Fruit fly (Drosophila melanogaster) whole organism, embryonic: ENCODE data around the gene CG31388.

Experiments
- ATbp ChIP-seq: fragments of 200-800 bp; sonication (Bioruptor generic); optimal IDR thresholded peaks from 2 replicates; lab custom pipeline; 2017; ENCODE audit warnings: missing biosample characterization, mild to moderate bottlenecking, missing genetic modification characterization, missing genetic modification reagents
- CG10959 ChIP-seq: fragments of 200-800 bp; sonication (Bioruptor generic); IDR thresholded peaks from 2 replicates; pipeline ENCODE4 v1.3.6; 2022; ENCODE audit warnings: missing biosample characterization, missing genetic modification characterization
- CG13296 ChIP-seq: fragments of 200-800 bp; sonication (Bioruptor generic); optimal IDR thresholded peaks from 3 replicates; lab custom pipeline; 2018; ENCODE audit warnings: missing biosample characterization, mild to moderate bottlenecking, missing genetic modification characterization
- CG1529 ChIP-seq: fragments of 200-800 bp; sonication (Bioruptor generic); optimal IDR thresholded peaks from 3 replicates; lab custom pipeline; 2018; ENCODE audit warnings: missing biosample characterization, missing genetic modification characterization
- CG17186 ChIP-seq: fragments of 200-800 bp; sonication (Bioruptor generic); optimal IDR thresholded peaks from 3 replicates; lab custom pipeline; 2017; ENCODE audit warnings: missing biosample characterization, missing genetic modification reagents, missing genetic modification characterization
- CG17568 ChIP-seq: fragments of 200-800 bp; sonication (Bioruptor generic); optimal IDR thresholded peaks from 2 replicates; lab custom pipeline; 2018; ENCODE audit warnings: missing biosample characterization, mild to moderate bottlenecking, missing genetic modification characterization, moderate library complexity
- CG30020 ChIP-seq: fragments of 200-800 bp; optimal IDR thresholded peaks from 2 replicates; lab custom pipeline; 2019; ENCODE audit warnings: missing biosample characterization, mild to moderate bottlenecking, missing genetic modification characterization, moderate library complexity
- CG31388 ChIP-seq: fragments of 200-800 bp; sonication (Bioruptor generic); optimal IDR thresholded peaks from 2 replicates; lab custom pipeline; 2016; ENCODE audit warnings: missing biosample characterization, missing genetic modification characterization
- CG33213 ChIP-seq: fragments of 200-800 bp; sonication (Bioruptor generic); optimal IDR thresholded peaks from 3 replicates; lab custom pipeline; 2016; ENCODE audit warnings: missing biosample characterization, missing genetic modification characterization
- CG6683 ChIP-seq: fragments of 200-800 bp; sonication (Bioruptor generic); optimal IDR thresholded peaks from 2 replicates; lab custom pipeline; 2017; ENCODE audit warnings: missing biosample characterization, mild to moderate bottlenecking, missing genetic modification characterization, missing genetic modification reagents
- CG6813 ChIP-seq: fragments of 200-800 bp; sonication (Bioruptor generic); optimal IDR thresholded peaks from 2 replicates; lab custom pipeline; 2017; ENCODE audit warnings: missing biosample characterization, missing genetic modification characterization, mild to moderate bottlenecking, moderate library complexity, missing genetic modification reagents
- CG6854 ChIP-seq: fragments of 200-800 bp; sonication (Bioruptor generic); optimal IDR thresholded peaks from 3 replicates; lab custom pipeline; 2017; ENCODE audit warnings: missing biosample characterization, mild to moderate bottlenecking, missing genetic modification characterization
- CG7745 ChIP-seq: fragments of 200-800 bp; sonication (Bioruptor generic); optimal IDR thresholded peaks from 2 replicates; lab custom pipeline; 2018; ENCODE audit warnings: missing biosample characterization, mild to moderate bottlenecking, missing genetic modification characterization, moderate library complexity
- CG7786 ChIP-seq: fragments of 200-800 bp; sonication (Bioruptor generic); optimal IDR thresholded peaks from 2 replicates; lab custom pipeline; 2016; ENCODE audit warnings: missing biosample characterization, missing genetic modification characterization
- CG8089 ChIP-seq: fragments of 200-800 bp; sonication (Bioruptor generic); optimal IDR thresholded peaks from 3 replicates; lab custom pipeline; 2016; ENCODE audit warnings: missing biosample characterization, missing genetic modification characterization
- CoRest ChIP-seq: fragments of 200-800 bp; sonication (Bioruptor generic); optimal IDR thresholded peaks from 3 replicates; lab custom pipeline; 2018; ENCODE audit warnings: missing biosample characterization, mild to moderate bottlenecking, missing genetic modification characterization, moderate library complexity
- D19B ChIP-seq: fragments of 200-800 bp; sonication (Bioruptor generic); optimal IDR thresholded peaks from 2 replicates; lab custom pipeline; 2017; ENCODE audit warnings: missing biosample characterization, mild to moderate bottlenecking, missing genetic modification characterization
- Dfd ChIP-seq, 2 experiments: fragments of >200 bp; optimal IDR thresholded peaks; 2 replicates each; lab custom pipeline; 2017; ENCODE audit warnings: missing biosample characterization in 2 of 2, missing genetic modification characterization in 2 of 2
- Dip3 ChIP-seq: fragments of 200-800 bp; sonication (Bioruptor generic); optimal IDR thresholded peaks from 3 replicates; lab custom pipeline; 2016; ENCODE audit warnings: missing biosample characterization, missing genetic modification characterization
- Doc2 ChIP-seq: fragments of 200-800 bp; sonication (Bioruptor generic); IDR thresholded peaks from 2 replicates; pipeline ENCODE4 v1.3.6; 2022; ENCODE audit warnings: missing biosample characterization, missing genetic modification characterization
- Dp ChIP-seq: fragments of 200-800 bp; sonication (Bioruptor generic); optimal IDR thresholded peaks from 2 replicates; lab custom pipeline; 2018; ENCODE audit warnings: missing biosample characterization, mild to moderate bottlenecking, missing genetic modification characterization, moderate library complexity
- GATAe ChIP-seq: fragments of 200-800 bp; sonication (Bioruptor generic); conservative IDR thresholded peaks from 2 replicates; pipeline ENCODE4 v1.3.6; 2022; ENCODE audit warnings: missing biosample characterization, missing genetic modification characterization
- H15 ChIP-seq: fragments of 200-800 bp; sonication (Bioruptor generic); IDR thresholded peaks from 3 replicates; pipeline ENCODE4 v1.3.6; 2022; ENCODE audit warnings: missing biosample characterization, missing genetic modification characterization
- H2.0 ChIP-seq: fragments of 200-800 bp; sonication (Bioruptor generic); IDR thresholded peaks from 2 replicates; pipeline ENCODE4 v1.3.6; 2022; ENCODE audit warnings: missing biosample characterization, missing genetic modification characterization
- HLHmδ ChIP-seq: fragments of 200-800 bp; sonication (Bioruptor generic); optimal IDR thresholded peaks from 2 replicates; lab custom pipeline; 2018; ENCODE audit warnings: missing biosample characterization, mild to moderate bottlenecking, missing genetic modification characterization, moderate library complexity
- Jarid2 ChIP-seq: fragments of 200-800 bp; sonication (Bioruptor generic); optimal IDR thresholded peaks from 3 replicates; lab custom pipeline; 2017; ENCODE audit warnings: mild to moderate bottlenecking, missing biosample characterization, missing genetic modification reagents, missing genetic modification characterization
- Max ChIP-seq: fragments of 200-800 bp; sonication (Bioruptor generic); optimal IDR thresholded peaks from 2 replicates; lab custom pipeline; 2016; ENCODE audit warnings: missing biosample characterization, mild to moderate bottlenecking, missing genetic modification characterization
- Mes4 ChIP-seq: fragments of 200-800 bp; sonication (Bioruptor generic); optimal IDR thresholded peaks from 2 replicates; lab custom pipeline; 2016; ENCODE audit warnings: missing biosample characterization, missing genetic modification characterization
- NK7.1 ChIP-seq: fragments of 200-800 bp; sonication (Bioruptor generic); optimal IDR thresholded peaks from 3 replicates; lab custom pipeline; 2016; ENCODE audit warnings: missing biosample characterization, missing genetic modification characterization
- Rx ChIP-seq: fragments of 200-800 bp; sonication (Bioruptor generic); IDR thresholded peaks from 2 replicates; pipeline ENCODE4 v1.3.6; 2022; ENCODE audit warnings: missing biosample characterization, missing genetic modification characterization
- TFAM ChIP-seq: fragments of 200-800 bp; sonication (Bioruptor generic); optimal IDR thresholded peaks from 2 replicates; lab custom pipeline; 2017; ENCODE audit warnings: missing biosample characterization, missing genetic modification characterization, inconsistent platforms
- Taf1 ChIP-seq: fragments of 200-800 bp; sonication (Bioruptor generic); IDR thresholded peaks from 2 replicates; pipeline ENCODE4 v1.3.6; 2022; ENCODE audit warnings: missing biosample characterization, missing genetic modification characterization
- al ChIP-seq: fragments of 200-800 bp; sonication (Bioruptor generic); IDR thresholded peaks from 2 replicates; pipeline ENCODE4 v1.3.6; 2022; ENCODE audit warnings: missing biosample characterization, missing genetic modification characterization
- az2 ChIP-seq: fragments of 200-800 bp; sonication (Bioruptor generic); optimal IDR thresholded peaks from 3 replicates; lab custom pipeline; 2016; ENCODE audit warnings: missing biosample characterization, missing genetic modification characterization
- crp ChIP-seq, 2 experiments: fragments of 200-800 bp; sonication (Bioruptor generic); optimal IDR thresholded peaks; 2 replicates in 1 of 2; 3 replicates in 1 of 2; lab custom pipeline; 2017; ENCODE audit warnings: missing biosample characterization in 2 of 2, missing genetic modification characterization in 2 of 2, mild to moderate bottlenecking in 1 of 2, moderate library complexity in 1 of 2
- en ChIP-seq: fragments of 200-800 bp; sonication (Bioruptor generic); optimal IDR thresholded peaks from 2 replicates; lab custom pipeline; 2016; ENCODE audit warnings: missing biosample characterization, missing genetic modification characterization
- fd102C ChIP-seq: fragments of 200-800 bp; sonication (Bioruptor generic); optimal IDR thresholded peaks from 2 replicates; lab custom pipeline; 2018; ENCODE audit warnings: missing biosample characterization, mild to moderate bottlenecking, missing genetic modification characterization, moderate library complexity
- grau ChIP-seq: fragments of 200-800 bp; optimal IDR thresholded peaks from 3 replicates; lab custom pipeline; 2019; ENCODE audit warnings: missing biosample characterization, mild to moderate bottlenecking, missing genetic modification characterization, moderate library complexity
- gro ChIP-seq: fragments of 200-800 bp; sonication (Bioruptor generic); optimal IDR thresholded peaks from 2 replicates; lab custom pipeline; 2016; ENCODE audit warnings: missing biosample characterization, missing genetic modification characterization
- h ChIP-seq: fragments of >200 bp; optimal IDR thresholded peaks from 2 replicates; lab custom pipeline; 2017
- jing ChIP-seq: fragments of 200-800 bp; sonication (Bioruptor generic); optimal IDR thresholded peaks from 2 replicates; lab custom pipeline; 2018; ENCODE audit warnings: missing biosample characterization, mild to moderate bottlenecking, missing genetic modification characterization
- ken ChIP-seq: fragments of 200-800 bp; sonication (Bioruptor generic); IDR thresholded peaks from 3 replicates; pipeline ENCODE4 v1.3.6; 2022; ENCODE audit warnings: missing biosample characterization, missing genetic modification characterization
- lbe ChIP-seq: fragments of 200-800 bp; sonication (Bioruptor generic); optimal IDR thresholded peaks from 2 replicates; lab custom pipeline; 2016; ENCODE audit warnings: missing biosample characterization, mild to moderate bottlenecking, missing genetic modification characterization
- oc ChIP-seq: fragments of 200-800 bp; sonication (Bioruptor generic); optimal IDR thresholded peaks from 2 replicates; lab custom pipeline; 2018; ENCODE audit warnings: missing biosample characterization, mild to moderate bottlenecking, missing genetic modification characterization, moderate library complexity
- pita ChIP-seq: fragments of 200-800 bp; sonication (Bioruptor generic); optimal IDR thresholded peaks from 2 replicates; lab custom pipeline; 2017; ENCODE audit warnings: missing biosample characterization, mild to moderate bottlenecking, missing genetic modification characterization
- sd ChIP-seq: fragments of 200-800 bp; sonication (Bioruptor generic); optimal IDR thresholded peaks from 3 replicates; lab custom pipeline; 2018; ENCODE audit warnings: missing biosample characterization, mild to moderate bottlenecking, missing genetic modification characterization, moderate library complexity
- seq ChIP-seq: fragments of 200-800 bp; sonication (Bioruptor generic); IDR thresholded peaks from 2 replicates; pipeline ENCODE4 v1.3.6; 2022; ENCODE audit warnings: missing biosample characterization, missing genetic modification characterization
- slou ChIP-seq: fragments of 200-800 bp; sonication (Bioruptor generic); optimal IDR thresholded peaks from 3 replicates; lab custom pipeline; 2016; ENCODE audit warnings: missing biosample characterization, missing genetic modification characterization
- tgo ChIP-seq: fragments of 200-800 bp; sonication (Bioruptor generic); IDR thresholded peaks from 3 replicates; pipeline ENCODE4 v1.3.6; 2022; ENCODE audit warnings: missing biosample characterization, missing genetic modification characterization
- zen ChIP-seq: fragments of 200-800 bp; sonication (Bioruptor generic); optimal IDR thresholded peaks from 3 replicates; lab custom pipeline; 2018; ENCODE audit warnings: missing biosample characterization, mild to moderate bottlenecking, missing genetic modification characterization, moderate library complexity
- zen2 ChIP-seq: fragments of 200-800 bp; sonication (Bioruptor generic); IDR thresholded peaks from 3 replicates; pipeline ENCODE4 v1.3.6; 2022; ENCODE audit warnings: missing biosample characterization, missing genetic modification characterization; ENCODE audit not compliant: partially characterized antibody

CG31388 gene

DNA sequence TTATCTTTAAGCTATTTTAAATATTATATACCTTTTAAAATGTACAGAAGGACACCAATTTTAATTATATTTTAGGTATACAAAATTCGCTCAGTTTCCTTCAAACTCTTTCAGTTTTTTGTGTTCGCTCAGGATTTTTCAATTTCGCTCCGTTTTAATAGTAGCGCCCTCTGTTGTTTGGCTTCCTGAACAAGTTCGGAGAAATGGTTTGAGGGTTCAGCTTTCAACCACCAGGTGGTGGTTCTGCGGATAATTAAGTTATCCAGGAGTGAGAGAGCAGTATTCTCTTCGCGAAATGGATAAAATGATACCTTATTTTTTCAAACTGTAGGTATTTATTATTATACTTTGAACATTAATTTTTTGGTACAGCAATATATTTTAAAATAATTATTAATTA, 31.4 kb downstream of the CG31388 start (continued):
- no peak for TF ChIP-seq zen2 (GFP tag; lab: Robert Waterston, UW)
- no peak for TF ChIP-seq CG13296 (GFP tag; lab: Kevin White, UChicago)
- peak; percentile 75 for TF ChIP-seq CG1529 (GFP tag; lab: Kevin White, UChicago)
- no peak for TF ChIP-seq D19B (GFP tag; lab: Kevin White, UChicago)
- no peak for TF ChIP-seq Dp
- TF ChIP-seq tgo: peak; percentile 29; the same call in 1 of the 3 replicates
- TF ChIP-seq gro (GFP tag; lab: Kevin White, UChicago): no peak
- TF ChIP-seq Max: peak; percentile 63
- peak; percentile 64 for TF ChIP-seq en (GFP tag; lab: Kevin White, UChicago)
- no peak for TF ChIP-seq CG6683
- TF ChIP-seq Dip3 (GFP tag; lab: Kevin White, UChicago): no peak
- TF ChIP-seq seq (GFP tag; lab: Robert Waterston, UW): peak; percentile 45; the same call in 1 of the 2 replicates
- no peak for TF ChIP-seq Doc2 (GFP tag; lab: Robert Waterston, UW)
- peak; percentile 65 for TF ChIP-seq Mes4 (GFP tag; lab: Kevin White, UChicago)
- peak; percentile 31 for TF ChIP-seq TFAM (GFP tag; lab: Kevin White, UChicago)
- TF ChIP-seq Rx (GFP tag; lab: Robert Waterston, UW): peak; percentile 48; the same call in 1 of the 2 replicates
- peak in 1 of 2 experiments; percentile 3 for TF ChIP-seq crp (GFP tag; optimal IDR thresholded peaks at IDR 0.05; lab: Kevin White, UChicago)
- peak; percentile 68 for TF ChIP-seq ATbp (GFP tag; lab: Kevin White, UChicago)
- no peak for TF ChIP-seq lbe
- peak; percentile 89 for TF ChIP-seq CG7745 (tag; lab: Kevin White, UChicago)
- peak; percentile 60 for TF ChIP-seq H15 (GFP tag; lab: Robert Waterston, UW)
- TF ChIP-seq CG7786 (GFP tag; lab: Kevin White, UChicago): peak; percentile 10
- TF ChIP-seq CoRest (tag; lab: Kevin White, UChicago): peak; percentile 65
- TF ChIP-seq CG6813 (GFP tag; lab: Kevin White, UChicago): peak; percentile 82
- TF ChIP-seq CG33213 (GFP tag; lab: Kevin White, UChicago): peak; percentile 76
- TF ChIP-seq pita (GFP tag; lab: Kevin White, UChicago): no peak
- TF ChIP-seq zen: peak; percentile 82
- peak; percentile 86 for TF ChIP-seq fd102C
- peak; percentile 15 for TF ChIP-seq CG31388 (GFP tag; lab: Kevin White, UChicago)
- no peak for TF ChIP-seq Dfd (GFP tag; optimal IDR thresholded peaks at IDR 0.05; lab: Kevin White, UChicago)
- TF ChIP-seq CG17568 (GFP tag; lab: Kevin White, UChicago): peak; percentile 74
- peak; percentile 74 for TF ChIP-seq CG10959 (GFP tag; lab: Robert Waterston, UW)
- peak; percentile 30; the same call in 1 of the 3 replicates for TF ChIP-seq ken (GFP tag; lab: Robert Waterston, UW)
- TF ChIP-seq NK7.1 (GFP tag; lab: Kevin White, UChicago): peak; percentile 41
- TF ChIP-seq sd: no peak
- peak; percentile 63 for TF ChIP-seq CG6854 (GFP tag; lab: Kevin White, UChicago)
- no peak for TF ChIP-seq CG30020
- TF ChIP-seq CG8089 (GFP tag; lab: Kevin White, UChicago): peak; percentile 57
- peak; percentile 82 for TF ChIP-seq az2 (GFP tag; lab: Kevin White, UChicago)
- peak; percentile 43 for TF ChIP-seq CG17186
- TF ChIP-seq Taf1: no peak
- no peak for TF ChIP-seq oc
- TF ChIP-seq slou: peak; percentile 18
- peak; percentile 18; the same call in 1 of the 2 replicates for TF ChIP-seq H2.0 (GFP tag; lab: Robert Waterston, UW)
- TF ChIP-seq HLHmδ (GFP tag; lab: Kevin White, UChicago): peak; percentile 94
- peak; percentile 59 for TF ChIP-seq h (lab: Kevin White, UChicago)
- TF ChIP-seq jing (GFP tag; lab: Kevin White, UChicago): peak; percentile 39
- TF ChIP-seq grau (tag; lab: Kevin White, UChicago): no peak
- no peak for TF ChIP-seq GATAe (GFP tag; lab: Robert Waterston, UW)
- no peak for TF ChIP-seq al
- peak; percentile 66 for TF ChIP-seq Jarid2 (GFP tag; lab: Kevin White, UChicago)
